Worm (Caenorhabditis elegans) whole organism, L4 larva: ENCODE results near the gene acs-20.

Source experiments
- F37D6.2 ChIP-seq: sonication (generic microtip); optimal IDR thresholded peaks from 2 replicates; lab custom pipeline; 2016; ENCODE audit warnings: mild to moderate bottlenecking, missing genetic modification characterization, missing compliant biosample characterization
- R02D3.7 ChIP-seq: fragments of 150-350 bp; sonication (generic microtip); optimal IDR thresholded peaks from 3 replicates; lab custom pipeline; 2014; ENCODE audit warnings: missing biosample characterization, missing genetic modification characterization
- T26A8.4 ChIP-seq: fragments of 200-800 bp; sonication (Bioruptor generic); IDR thresholded peaks from 2 replicates; pipeline ENCODE4 v1.3.6; 2022; ENCODE audit warnings: missing genetic modification characterization, missing compliant biosample characterization
- Y105C5A.15 ChIP-seq: fragments of 200-800 bp; sonication (Bioruptor generic); IDR thresholded peaks from 2 replicates; pipeline ENCODE4 v1.3.6; 2022; ENCODE audit warnings: missing genetic modification characterization, missing compliant biosample characterization
- Y48G9A.11 ChIP-seq: fragments of 200-800 bp; sonication (Bioruptor generic); IDR thresholded peaks from 2 replicates; pipeline ENCODE4 v1.3.6; 2022; ENCODE audit warnings: missing genetic modification reagents, missing genetic modification characterization, missing compliant biosample characterization
- Y75B8A.6 ChIP-seq: fragments of 200-800 bp; sonication (Bioruptor generic); IDR thresholded peaks from 2 replicates; pipeline ENCODE4 v1.3.6; 2022; ENCODE audit warnings: missing genetic modification reagents, missing genetic modification characterization, missing compliant biosample characterization
- ZK337.2 ChIP-seq: fragments of 200-800 bp; sonication (Bioruptor generic); IDR thresholded peaks from 2 replicates; pipeline ENCODE4 v1.3.6; 2022; ENCODE audit warnings: missing genetic modification reagents, missing genetic modification characterization, missing compliant biosample characterization
- aha-1 ChIP-seq: fragments of 150-350 bp; peaks from one replicate; lab custom pipeline; 2014; ENCODE audit warnings: missing biosample characterization, missing genetic modification characterization
- ceh-20 ChIP-seq: fragments of 200-800 bp; sonication (Bioruptor generic); IDR thresholded peaks from 2 replicates; pipeline ENCODE4 v1.3.6; 2022; ENCODE audit warnings: missing genetic modification reagents, missing genetic modification characterization, missing compliant biosample characterization
- cey-2 ChIP-seq: sonication (generic microtip); optimal IDR thresholded peaks from 3 replicates; lab custom pipeline; 2017; ENCODE audit warnings: missing genetic modification characterization, mild to moderate bottlenecking, missing compliant biosample characterization, antibody characterized with exemption, borderline replicate concordance; ENCODE audit not compliant: insufficient read depth
- daf-16 ChIP-seq, 3 experiments: sonication (generic microtip); optimal IDR thresholded peaks; 2 replicates each; lab custom pipeline; 2016 to 2017; ENCODE audit warnings: missing genetic modification characterization in 3 of 3, missing genetic modification reagents in 3 of 3, mild to moderate bottlenecking in 2 of 3, missing compliant biosample characterization in 2 of 3, missing biosample characterization in 1 of 3, moderate library complexity in 1 of 3
- dmd-9 ChIP-seq: fragments of 200-800 bp; sonication (Bioruptor generic); IDR thresholded peaks from 2 replicates; pipeline ENCODE4 v1.3.6; 2022; ENCODE audit warnings: missing genetic modification reagents, missing genetic modification characterization, missing compliant biosample characterization
- dve-1 ChIP-seq: sonication (generic microtip); optimal IDR thresholded peaks from 2 replicates; lab custom pipeline; 2017; ENCODE audit warnings: antibody characterized with exemption, mild to moderate bottlenecking, missing genetic modification characterization, missing compliant biosample characterization; ENCODE audit not compliant: insufficient read depth
- fos-1 ChIP-seq: fragments of 150-350 bp; optimal IDR thresholded peaks from 2 replicates; lab custom pipeline; 2014; ENCODE audit warnings: missing biosample characterization, missing genetic modification characterization
- gei-8 ChIP-seq: fragments of 200-800 bp; sonication (Bioruptor generic); optimal IDR thresholded peaks from 2 replicates; lab custom pipeline; 2018; ENCODE audit warnings: mild to moderate bottlenecking, missing genetic modification characterization, missing compliant biosample characterization
- hif-1 ChIP-seq, 2 experiments: sonication (generic microtip); optimal IDR thresholded peaks; 2 replicates each; lab custom pipeline; 2016 to 2017; ENCODE audit warnings: missing compliant biosample characterization in 2 of 2, missing genetic modification characterization in 2 of 2, missing genetic modification reagents in 2 of 2, missing genotype in 2 of 2, mild to moderate bottlenecking in 1 of 2
- hlh-11 ChIP-seq: fragments of 200-800 bp; sonication (Bioruptor generic); optimal IDR thresholded peaks from 2 replicates; lab custom pipeline; 2018; ENCODE audit warnings: mild to moderate bottlenecking, missing genetic modification characterization, missing compliant biosample characterization
- hlh-30 ChIP-seq: sonication (generic microtip); optimal IDR thresholded peaks from 2 replicates; lab custom pipeline; 2017; ENCODE audit warnings: antibody characterized with exemption, mild to moderate bottlenecking, missing genetic modification characterization, missing compliant biosample characterization; ENCODE audit not compliant: insufficient read depth
- hmg-1.1 ChIP-seq: fragments of 200-800 bp; sonication (Bioruptor generic); IDR thresholded peaks from 2 replicates; pipeline ENCODE4 v1.3.6; 2022; ENCODE audit warnings: missing genetic modification reagents, missing genetic modification characterization, missing compliant biosample characterization
- lin-1 ChIP-seq: fragments of 200-800 bp; sonication (Bioruptor generic); IDR thresholded peaks from 2 replicates; pipeline ENCODE4 v1.3.6; 2022; ENCODE audit warnings: missing genetic modification reagents, missing genetic modification characterization, missing compliant biosample characterization
- lin-38 ChIP-seq: fragments of 200-800 bp; sonication (Bioruptor generic); IDR thresholded peaks from 2 replicates; pipeline ENCODE4 v1.3.6; 2022; ENCODE audit warnings: missing genetic modification reagents, missing genetic modification characterization, missing compliant biosample characterization
- lin-39 ChIP-seq: fragments of 150-350 bp; optimal IDR thresholded peaks from 2 replicates; lab custom pipeline; 2014; ENCODE audit warnings: missing biosample characterization, missing genetic modification reagents, missing genetic modification characterization
- lir-3 ChIP-seq: sonication (generic microtip); optimal IDR thresholded peaks from 2 replicates; lab custom pipeline; 2016; ENCODE audit warnings: mild to moderate bottlenecking, missing genetic modification characterization, missing compliant biosample characterization
- mdl-1 ChIP-seq, 2 experiments: fragments of 150-350 bp in 1 of 2; sonication (generic microtip) in 1 of 2; optimal IDR thresholded peaks; 2 replicates each; lab custom pipeline; 2014 to 2017; ENCODE audit warnings: missing biosample characterization in 2 of 2, missing genetic modification characterization in 2 of 2
- mdt-29 ChIP-seq: fragments of 200-800 bp; sonication (Bioruptor generic); IDR thresholded peaks from 2 replicates; pipeline ENCODE4 v1.3.6; 2022; ENCODE audit warnings: missing genetic modification reagents, missing genetic modification characterization, missing compliant biosample characterization
- mes-2 ChIP-seq: sonication (generic microtip); optimal IDR thresholded peaks from 2 replicates; lab custom pipeline; 2016; ENCODE audit warnings: missing genotype, mild to moderate bottlenecking, missing genetic modification characterization, missing compliant biosample characterization; ENCODE audit not compliant: poor library complexity, severe bottlenecking
- mxl-3 ChIP-seq: fragments of 200-800 bp; sonication (Bioruptor generic); optimal IDR thresholded peaks from 2 replicates; lab custom pipeline; 2018; ENCODE audit warnings: mild to moderate bottlenecking, missing genetic modification characterization, missing compliant biosample characterization
- nhr-11 ChIP-seq: fragments of 150-350 bp; optimal IDR thresholded peaks from 2 replicates; lab custom pipeline; 2014; ENCODE audit warnings: missing biosample characterization, missing genetic modification characterization
- nhr-111 ChIP-seq: fragments of 200-800 bp; sonication (Bioruptor generic); optimal IDR thresholded peaks from 2 replicates; lab custom pipeline; 2018; ENCODE audit warnings: mild to moderate bottlenecking, missing genetic modification characterization, missing compliant biosample characterization
- nhr-25 ChIP-seq: sonication (generic microtip); optimal IDR thresholded peaks from 2 replicates; lab custom pipeline; 2017; ENCODE audit warnings: missing genetic modification characterization, mild to moderate bottlenecking, missing compliant biosample characterization, antibody characterized with exemption, moderate library complexity, borderline replicate concordance; ENCODE audit not compliant: insufficient read depth
- nhr-28 ChIP-seq: fragments of 150-350 bp; optimal IDR thresholded peaks from 2 replicates; lab custom pipeline; 2014; ENCODE audit warnings: missing biosample characterization, missing genetic modification characterization
- nhr-48 ChIP-seq: sonication (generic microtip); optimal IDR thresholded peaks from 2 replicates; lab custom pipeline; 2016; ENCODE audit warnings: mild to moderate bottlenecking, missing genetic modification characterization, missing compliant biosample characterization
- nhr-76 ChIP-seq: fragments of 150-350 bp; optimal IDR thresholded peaks from 2 replicates; lab custom pipeline; 2014; ENCODE audit warnings: missing biosample characterization, missing genetic modification characterization
- pha-4 ChIP-seq, 2 experiments: fragments of 150-350 bp in 1 of 2; fragments of 200-800 bp in 1 of 2; sonication (Bioruptor generic) in 1 of 2; IDR thresholded peaks in 1 of 2; optimal IDR thresholded peaks in 1 of 2; 2 replicates each; pipeline versions ENCODE4 v1.3.6 to Lab custom; 2014 to 2022; ENCODE audit warnings: missing genetic modification characterization in 2 of 2, missing genetic modification reagents in 2 of 2, missing biosample characterization in 1 of 2, missing compliant biosample characterization in 1 of 2
- php-3 ChIP-seq: fragments of 200-800 bp; sonication (Bioruptor generic); IDR thresholded peaks from 2 replicates; pipeline ENCODE4 v1.3.6; 2022; ENCODE audit warnings: missing genetic modification reagents, missing genetic modification characterization, missing compliant biosample characterization
- pqm-1 ChIP-seq: sonication (generic microtip); optimal IDR thresholded peaks from 2 replicates; lab custom pipeline; 2017; ENCODE audit warnings: missing biosample characterization, missing genetic modification characterization
- rbr-2 ChIP-seq: sonication (generic microtip); optimal IDR thresholded peaks from 2 replicates; lab custom pipeline; 2016; ENCODE audit warnings: missing genotype, missing genetic modification characterization, missing compliant biosample characterization
- sdz-12 ChIP-seq: fragments of 200-800 bp; sonication (Bioruptor generic); optimal IDR thresholded peaks from 2 replicates; lab custom pipeline; 2018; ENCODE audit warnings: mild to moderate bottlenecking, missing genetic modification characterization, missing compliant biosample characterization
- skn-1 ChIP-seq: fragments of 150-350 bp; optimal IDR thresholded peaks from 2 replicates; lab custom pipeline; 2014; ENCODE audit warnings: missing biosample characterization, missing genetic modification characterization
- snpc-1.2 ChIP-seq: fragments of 200-800 bp; sonication (Bioruptor generic); IDR thresholded peaks from 2 replicates; pipeline ENCODE4 v1.3.6; 2022; ENCODE audit warnings: missing genetic modification reagents, missing genetic modification characterization, missing compliant biosample characterization
- snpc-4 ChIP-seq: fragments of 150-350 bp; optimal IDR thresholded peaks from 2 replicates; lab custom pipeline; 2014; ENCODE audit warnings: missing biosample characterization, missing genetic modification characterization
- spr-3 ChIP-seq: fragments of 200-800 bp; sonication (Bioruptor generic); optimal IDR thresholded peaks from 2 replicates; lab custom pipeline; 2018; ENCODE audit warnings: mild to moderate bottlenecking, missing genetic modification characterization, missing compliant biosample characterization
- tag-97 ChIP-seq: fragments of 200-800 bp; sonication (Bioruptor generic); IDR thresholded peaks from 2 replicates; pipeline ENCODE4 v1.3.6; 2022; ENCODE audit warnings: missing genetic modification characterization, missing compliant biosample characterization
- zfp-3 ChIP-seq: fragments of 200-800 bp; sonication (Bioruptor generic); conservative IDR thresholded peaks from 2 replicates; pipeline ENCODE4 v1.3.6; 2022; ENCODE audit warnings: missing genetic modification reagents, missing genetic modification characterization, missing compliant biosample characterization
- zip-11 ChIP-seq: fragments of 200-800 bp; sonication (Bioruptor generic); IDR thresholded peaks from 2 replicates; pipeline ENCODE4 v1.3.6; 2022; ENCODE audit warnings: missing genetic modification characterization, missing compliant biosample characterization

Gene acs-20

DNA sequence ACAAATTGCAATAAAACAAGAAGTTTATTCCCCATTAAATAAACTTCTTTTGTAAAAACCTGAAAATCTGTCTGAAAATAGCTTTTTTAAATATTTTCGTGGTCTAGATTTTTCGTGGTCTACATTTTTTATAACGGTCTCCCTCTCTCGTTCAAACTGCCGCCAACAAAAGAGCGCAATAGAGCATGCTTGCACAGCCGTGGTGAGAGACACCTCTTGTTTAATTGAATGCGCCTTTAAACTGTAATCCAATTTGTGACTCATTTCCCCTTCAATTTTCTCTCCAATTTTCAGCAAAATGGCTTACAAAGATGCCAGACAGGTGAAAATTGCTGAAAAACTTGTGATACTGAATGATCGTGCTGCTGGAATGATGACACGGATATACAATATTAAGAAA lies 5.6 kb upstream of the acs-20 start, which contains the start of gene gex-3 (continued):
- TF ChIP-seq mes-2 (tag; lab: Kevin White, UChicago) (peak; percentile 92), lin-38 (peak; percentile 97), nhr-25 (peak; percentile 25), zip-11 (GFP tag; lab: Robert Waterston, UW) (no peak), Y105C5A.15 (GFP tag; lab: Robert Waterston, UW) (no peak), hif-1 (tag; optimal IDR thresholded peaks at IDR 0.05; lab: Kevin White, UChicago) (peak in 1 of 2 experiments; percentile 49), dmd-9 (GFP tag; lab: Robert Waterston, UW) (no peak), lin-39 (tag; lab: Kevin White, UChicago) (no peak), F37D6.2 (tag; lab: Kevin White, UChicago) (no peak), nhr-76 (tag; lab: Kevin White, UChicago) (no peak), daf-16 (GFP tag; optimal IDR thresholded peaks at IDR 0.05; lab: Kevin White, UChicago) (no peak), daf-16 (tag; optimal IDR thresholded peaks at IDR 0.05; lab: Kevin White, UChicago) (peak; percentile 51), Y48G9A.11 (GFP tag; lab: Robert Waterston, UW) (no peak), dve-1 (peak; percentile 65), fos-1 (no peak), pqm-1 (tag; lab: Kevin White, UChicago) (no peak), php-3 (GFP tag; lab: Robert Waterston, UW) (no peak), aha-1 (tag; lab: Kevin White, UChicago) (peak; percentile 98), tag-97 (GFP tag; lab: Robert Waterston, UW) (no peak), mdl-1 (tag; optimal IDR thresholded peaks at IDR 0.05; lab: Kevin White, UChicago) (no peak)

DNA sequence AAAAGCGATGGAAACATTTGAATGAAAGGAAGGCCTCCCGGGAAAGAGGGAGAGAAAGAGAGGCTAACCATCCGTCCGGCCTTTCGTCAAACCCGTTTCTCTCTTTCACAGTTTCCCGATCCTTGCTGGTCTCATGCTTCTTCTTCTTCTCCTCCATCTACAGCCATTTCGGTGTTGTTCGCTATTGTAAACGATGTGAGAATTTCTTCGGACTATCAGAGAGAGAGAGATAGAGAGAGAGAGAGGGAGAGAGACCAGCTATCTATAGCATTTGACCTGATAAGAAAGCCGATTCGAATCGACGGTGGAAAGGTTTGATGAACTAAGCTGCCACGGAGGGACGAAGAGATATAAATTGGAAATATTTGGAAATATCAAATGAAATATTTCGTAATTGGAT lies 4.9 kb upstream of the acs-20 start:
- TF ChIP-seq mxl-3 (peak; percentile 55), lin-1 (GFP tag; lab: Robert Waterston, UW) (no peak), hlh-30 (tag; lab: Kevin White, UChicago) (peak; percentile 19), daf-16 (GFP tag; optimal IDR thresholded peaks at IDR 0.05; lab: Kevin White, UChicago) (no peak), daf-16 (tag; optimal IDR thresholded peaks at IDR 0.05; lab: Kevin White, UChicago) (no peak), nhr-28 (peak; percentile 32), aha-1 (tag; lab: Kevin White, UChicago) (peak; percentile 95), hlh-11 (peak; percentile 40)

DNA sequence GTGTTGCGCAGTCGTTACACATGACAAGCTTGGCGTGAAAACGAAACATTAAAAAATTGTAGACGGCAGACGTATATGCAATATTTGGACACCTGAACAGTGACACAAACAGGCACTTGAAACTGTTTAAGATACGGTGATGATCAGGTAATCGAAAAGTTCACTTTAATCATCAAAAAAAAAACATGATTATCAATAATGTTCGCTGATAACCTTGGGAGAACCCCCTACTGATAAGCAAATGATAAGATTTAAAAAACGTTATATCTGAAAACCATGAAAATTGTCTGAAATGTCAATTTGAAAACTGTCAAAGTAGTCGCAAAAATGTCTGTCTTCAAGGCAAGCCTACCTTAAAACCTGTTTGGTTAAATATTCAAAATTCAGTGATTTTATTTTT lies 1.5 kb upstream of the acs-20 start:
- TF ChIP-seq spr-3 (GFP tag; lab: Kevin White, UChicago): no peak
- TF ChIP-seq aha-1 (tag; lab: Kevin White, UChicago): no peak
- no peak for TF ChIP-seq zfp-3 (GFP tag; lab: Robert Waterston, UW)
- TF ChIP-seq lir-3 (tag; lab: Kevin White, UChicago): no peak
- no peak for TF ChIP-seq dmd-9 (GFP tag; lab: Robert Waterston, UW)
- TF ChIP-seq snpc-1.2: no peak
- TF ChIP-seq cey-2 (tag; lab: Kevin White, UChicago): peak; percentile 55
- no peak for TF ChIP-seq sdz-12 (GFP tag; lab: Kevin White, UChicago)
- TF ChIP-seq mdt-29 (GFP tag; lab: Robert Waterston, UW): no peak
- TF ChIP-seq nhr-48 (tag; lab: Kevin White, UChicago): peak; percentile 38
- no peak for TF ChIP-seq nhr-11
- peak; percentile 11 for TF ChIP-seq nhr-28
- no peak for TF ChIP-seq rbr-2
- peak; percentile 24; the same call in 1 of the 2 replicates for TF ChIP-seq ceh-20 (GFP tag; lab: Robert Waterston, UW)
- no peak for TF ChIP-seq nhr-111 (GFP tag; lab: Kevin White, UChicago)
- TF ChIP-seq R02D3.7: no peak
- no peak for TF ChIP-seq skn-1 (tag; lab: Kevin White, UChicago)
- no peak for TF ChIP-seq Y75B8A.6 (GFP tag; lab: Robert Waterston, UW)
- TF ChIP-seq zip-11 (GFP tag; lab: Robert Waterston, UW): no peak
- peak; percentile 58 for TF ChIP-seq hlh-11
- TF ChIP-seq Y48G9A.11 (GFP tag; lab: Robert Waterston, UW): no peak
- no peak for TF ChIP-seq gei-8 (GFP tag; lab: Kevin White, UChicago)
- TF ChIP-seq hmg-1.1: no peak
- no peak for TF ChIP-seq T26A8.4 (GFP tag; lab: Robert Waterston, UW)
- TF ChIP-seq pha-4 (GFP tag; IDR thresholded peaks at IDR 0.05; lab: Robert Waterston, UW): 0 out of 2 replicates have a peak, but pooled peaks have one; percentile 14
- TF ChIP-seq pha-4 (tag; optimal IDR thresholded peaks at IDR 0.05; lab: Kevin White, UChicago): no peak
- TF ChIP-seq mxl-3: peak; percentile 11
- no peak for TF ChIP-seq snpc-4 (tag; lab: Kevin White, UChicago)
- TF ChIP-seq ZK337.2: no peak
- no peak for TF ChIP-seq mes-2 (tag; lab: Kevin White, UChicago)
- no peak for TF ChIP-seq Y105C5A.15 (GFP tag; lab: Robert Waterston, UW)
